Fruit fly (Drosophila melanogaster): ENCODE data around the gene Sarm.
A peak's percentile ranks its signal among the peaks of the same experiment; 100 is the strongest.

Gene Sarm

dm6 chr3L:8086218-8086617 is 22.5 kb downstream of the Sarm start:
- TF ChIP-seq Pif1B (GFP tag; optimal IDR thresholded peaks at IDR 0.05) (no peak), CG4496 (GFP tag; IDR thresholded peaks at IDR 0.05) (no peak), CG8159 (tag; optimal IDR thresholded peaks at IDR 0.05) (no peak), Snoo (tag; optimal IDR thresholded peaks at IDR 0.05) (no peak), CG10348 (GFP tag; IDR thresholded peaks at IDR 0.05) (no peak), Pif1A (GFP tag; optimal IDR thresholded peaks at IDR 0.05) (no peak), CG34367 (tag; optimal IDR thresholded peaks at IDR 0.05) (no peak), CG13204 (GFP tag; optimal IDR thresholded peaks at IDR 0.05) (no peak), EcR (GFP tag; optimal IDR thresholded peaks at IDR 0.05) (no peak), CG14655 (GFP tag; optimal IDR thresholded peaks at IDR 0.05) (no peak), CG32121 (GFP tag; IDR thresholded peaks at IDR 0.05) (no peak), gl (tag; optimal IDR thresholded peaks at IDR 0.05) (no peak)

- TF ChIP-seq Pif1A (GFP tag; optimal IDR thresholded peaks at IDR 0.05) (no peak), Ets98B (GFP tag; IDR thresholded peaks at IDR 0.05) (peak; percentile 67), CG8301 (tag; optimal IDR thresholded peaks at IDR 0.05) (peak; percentile 11), Pif1B (GFP tag; optimal IDR thresholded peaks at IDR 0.05) (peak; percentile 30), CG32121 (GFP tag; IDR thresholded peaks at IDR 0.05) (0 out of 2 replicates have a peak, but pooled peaks have one; percentile 12), CG13204 (GFP tag; optimal IDR thresholded peaks at IDR 0.05) (no peak), CG4496 (GFP tag; IDR thresholded peaks at IDR 0.05) (peak; percentile 61), Snoo (tag; optimal IDR thresholded peaks at IDR 0.05) (no peak), CG12605 (GFP tag; IDR thresholded peaks at IDR 0.05) (peak; percentile 25; the same call in 1 of the 2 replicates), CG34367 (tag; optimal IDR thresholded peaks at IDR 0.05) (no peak)
Measured at dm6 chr3L:8091650-8092068, 28.0 kb downstream of the Sarm start, which contains the start of gene CG7565. TSS of gene CG7565 (minus strand) at chr3L:8091786.

DNA sequence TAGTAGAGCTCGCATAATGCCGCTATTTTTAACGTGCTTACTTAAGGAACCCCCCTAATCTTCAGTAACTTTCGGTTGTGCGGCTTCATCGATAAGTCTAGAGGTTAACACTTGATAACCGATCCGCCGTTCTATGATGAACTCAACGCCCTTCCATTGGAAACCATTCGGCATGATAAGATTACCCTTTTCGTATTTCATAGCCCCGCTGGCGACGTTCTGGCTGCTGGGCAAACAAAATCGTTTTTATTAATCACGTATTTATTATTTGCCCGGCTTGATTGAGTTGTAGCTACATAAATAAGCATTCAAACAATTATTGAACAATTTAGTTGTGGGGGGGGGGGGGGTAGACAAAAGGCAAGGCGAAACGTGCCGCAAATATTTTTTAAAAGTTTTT is 29.9 kb downstream of the Sarm start:
- no peak for TF ChIP-seq EcR (GFP tag; optimal IDR thresholded peaks at IDR 0.05)
- no peak for TF ChIP-seq CG14655 (GFP tag; optimal IDR thresholded peaks at IDR 0.05)
- no peak for TF ChIP-seq CG9948 (tag; optimal IDR thresholded peaks at IDR 0.05)
- TF ChIP-seq D1 (tag; optimal IDR thresholded peaks at IDR 0.05) = no peak
- TF ChIP-seq CG4496 (GFP tag; IDR thresholded peaks at IDR 0.05) = no peak
- no peak for TF ChIP-seq CG8301 (tag; optimal IDR thresholded peaks at IDR 0.05)
- no peak for TF ChIP-seq CG17806 (tag; optimal IDR thresholded peaks at IDR 0.05)
- no peak for TF ChIP-seq CG34367 (tag; optimal IDR thresholded peaks at IDR 0.05)
- TF ChIP-seq Pif1A (GFP tag; optimal IDR thresholded peaks at IDR 0.05) = no peak
- TF ChIP-seq CG15710 (tag; optimal IDR thresholded peaks at IDR 0.05) = no peak
- no peak for TF ChIP-seq rn (GFP tag; IDR thresholded peaks at IDR 0.05)
- TF ChIP-seq CG32121 (GFP tag; IDR thresholded peaks at IDR 0.05) = no peak
- TF ChIP-seq Ets98B (GFP tag; IDR thresholded peaks at IDR 0.05) = no peak
- no peak for TF ChIP-seq CG13204 (GFP tag; optimal IDR thresholded peaks at IDR 0.05)
- TF ChIP-seq fd96Ca (GFP tag; IDR thresholded peaks at IDR 0.05) = no peak
- no peak for TF ChIP-seq gl (tag; optimal IDR thresholded peaks at IDR 0.05)
- no peak for TF ChIP-seq CG8159 (tag; optimal IDR thresholded peaks at IDR 0.05)
- TF ChIP-seq Pif1B (GFP tag; optimal IDR thresholded peaks at IDR 0.05) = no peak
- no peak for TF ChIP-seq CG10348 (GFP tag; IDR thresholded peaks at IDR 0.05)
- TF ChIP-seq Snoo (tag; optimal IDR thresholded peaks at IDR 0.05) = no peak

DNA sequence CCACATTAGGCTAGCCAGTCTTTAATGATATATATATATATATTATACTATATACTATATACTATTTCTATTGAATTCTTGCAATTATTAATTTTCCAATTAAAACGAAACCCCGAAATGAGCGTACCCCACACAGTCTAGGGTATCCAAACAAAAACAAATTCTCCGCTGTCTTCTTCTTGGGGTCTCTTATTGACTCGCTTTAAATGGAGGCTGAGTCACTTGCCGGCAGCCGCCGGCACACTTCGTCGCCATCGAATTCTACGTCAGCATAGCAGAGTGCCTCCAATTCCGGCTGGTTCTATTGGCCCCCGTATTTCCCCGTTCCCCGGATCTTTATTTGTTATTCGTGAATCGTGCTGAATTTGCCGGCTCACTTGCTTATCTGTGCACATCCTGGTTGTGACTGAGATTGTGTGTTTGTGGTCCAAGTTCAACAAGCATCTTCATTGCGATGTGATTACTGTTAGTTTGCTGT is 31.0 kb downstream of the Sarm start:
- TF ChIP-seq Snoo (tag; optimal IDR thresholded peaks at IDR 0.05) (no peak), CG8301 (tag; optimal IDR thresholded peaks at IDR 0.05) (peak; percentile 5), Pif1B (GFP tag; optimal IDR thresholded peaks at IDR 0.05) (no peak), CG8159 (tag; optimal IDR thresholded peaks at IDR 0.05) (no peak), CG32121 (GFP tag; IDR thresholded peaks at IDR 0.05) (no peak), CG10348 (GFP tag; IDR thresholded peaks at IDR 0.05) (no peak), CG17806 (tag; optimal IDR thresholded peaks at IDR 0.05) (no peak), gl (tag; optimal IDR thresholded peaks at IDR 0.05) (no peak), CG4496 (GFP tag; IDR thresholded peaks at IDR 0.05) (0 out of 3 replicates have a peak, but pooled peaks have one; percentile 19), rn (GFP tag; IDR thresholded peaks at IDR 0.05) (no peak)

DNA sequence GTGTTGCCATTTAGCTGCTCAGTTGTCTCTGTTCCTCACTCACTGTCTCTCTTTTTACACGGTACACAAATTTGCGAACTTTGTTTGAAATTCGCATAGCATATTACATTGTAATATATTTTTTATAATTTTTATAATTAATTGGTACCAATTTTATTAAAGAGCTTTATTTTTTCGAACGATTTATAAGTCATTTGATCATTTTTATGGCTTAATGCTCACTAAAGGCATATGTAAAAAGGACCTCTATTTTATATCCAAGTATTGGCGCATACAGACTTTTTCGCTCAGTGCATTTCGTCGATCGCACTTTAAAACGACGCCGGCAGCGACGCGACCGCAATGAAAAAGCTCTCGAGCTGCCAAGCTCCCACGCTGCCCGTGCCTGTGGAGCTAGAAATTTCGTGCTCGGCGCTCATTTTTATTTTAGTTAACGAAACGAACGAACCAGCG is 32.5 kb downstream of the Sarm start:
- peak; percentile 83 for TF ChIP-seq CG34367 (tag; optimal IDR thresholded peaks at IDR 0.05)
- peak; percentile 80 for TF ChIP-seq CG17806 (tag; optimal IDR thresholded peaks at IDR 0.05)
- TF ChIP-seq CG4496 (GFP tag; IDR thresholded peaks at IDR 0.05) = peak; percentile 93; the same call in 2 of the 3 replicates
- peak; percentile 87 for TF ChIP-seq rn (GFP tag; IDR thresholded peaks at IDR 0.05)
- TF ChIP-seq Ets98B (GFP tag; IDR thresholded peaks at IDR 0.05) = peak; percentile 94
- peak; percentile 94 for TF ChIP-seq CG8159 (tag; optimal IDR thresholded peaks at IDR 0.05)
- peak; percentile 84 for TF ChIP-seq CG12605 (GFP tag; IDR thresholded peaks at IDR 0.05)
- peak; percentile 93 for TF ChIP-seq CG14655 (GFP tag; optimal IDR thresholded peaks at IDR 0.05)
- peak; percentile 15 for TF ChIP-seq EcR (GFP tag; optimal IDR thresholded peaks at IDR 0.05)
- peak; percentile 87 for TF ChIP-seq Pif1A (GFP tag; optimal IDR thresholded peaks at IDR 0.05)
- peak; percentile 81 for TF ChIP-seq D1 (tag; optimal IDR thresholded peaks at IDR 0.05)
- TF ChIP-seq CG13204 (GFP tag; optimal IDR thresholded peaks at IDR 0.05) = peak; percentile 73
- TF ChIP-seq CG9948 (tag; optimal IDR thresholded peaks at IDR 0.05) = peak; percentile 89
- TF ChIP-seq CG32121 (GFP tag; IDR thresholded peaks at IDR 0.05) = peak; percentile 97
- peak; percentile 92 for TF ChIP-seq Snoo (tag; optimal IDR thresholded peaks at IDR 0.05)
- peak; percentile 94 for TF ChIP-seq CG15710 (tag; optimal IDR thresholded peaks at IDR 0.05)
- TF ChIP-seq fd96Ca (GFP tag; IDR thresholded peaks at IDR 0.05) = peak; percentile 92
- peak; percentile 84 for TF ChIP-seq Pif1B (GFP tag; optimal IDR thresholded peaks at IDR 0.05)
- peak; percentile 71 for TF ChIP-seq gl (tag; optimal IDR thresholded peaks at IDR 0.05)
- TF ChIP-seq CG8301 (tag; optimal IDR thresholded peaks at IDR 0.05) = peak; percentile 90
- TF ChIP-seq CG10348 (GFP tag; IDR thresholded peaks at IDR 0.05) = peak; percentile 91

DNA sequence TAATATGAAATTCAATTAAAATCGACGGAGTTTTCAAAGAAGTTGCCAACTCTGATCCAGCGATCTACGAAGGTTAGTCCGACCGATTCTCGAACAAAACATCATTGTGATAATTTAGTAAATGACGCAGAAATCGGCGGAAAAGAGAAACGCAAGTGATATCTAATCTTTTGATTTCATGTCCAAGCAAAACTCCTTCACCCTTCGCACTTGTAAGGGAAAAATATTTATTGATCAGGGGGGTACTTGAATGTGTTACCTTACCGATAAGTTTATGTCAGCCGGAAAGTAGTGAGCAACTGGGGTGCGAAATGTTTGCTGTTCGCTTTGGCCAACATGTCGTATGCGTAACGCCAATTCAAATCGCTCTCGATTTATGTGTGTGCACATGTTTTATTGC is 33.4 kb downstream of the Sarm start:
- TF ChIP-seq CG9948 (tag; optimal IDR thresholded peaks at IDR 0.05) (no peak), CG8159 (tag; optimal IDR thresholded peaks at IDR 0.05) (no peak), gl (tag; optimal IDR thresholded peaks at IDR 0.05) (no peak), rn (GFP tag; IDR thresholded peaks at IDR 0.05) (no peak), CG14655 (GFP tag; optimal IDR thresholded peaks at IDR 0.05) (no peak), fd96Ca (GFP tag; IDR thresholded peaks at IDR 0.05) (no peak), CG17806 (tag; optimal IDR thresholded peaks at IDR 0.05) (no peak), Pif1A (GFP tag; optimal IDR thresholded peaks at IDR 0.05) (no peak), Ets98B (GFP tag; IDR thresholded peaks at IDR 0.05) (no peak), CG13204 (GFP tag; optimal IDR thresholded peaks at IDR 0.05) (no peak), CG8301 (tag; optimal IDR thresholded peaks at IDR 0.05) (no peak), D1 (tag; optimal IDR thresholded peaks at IDR 0.05) (no peak), CG15710 (tag; optimal IDR thresholded peaks at IDR 0.05) (no peak), CG4496 (GFP tag; IDR thresholded peaks at IDR 0.05) (no peak), CG32121 (GFP tag; IDR thresholded peaks at IDR 0.05) (no peak), EcR (GFP tag; optimal IDR thresholded peaks at IDR 0.05) (no peak)
